Worm (Caenorhabditis elegans) whole organism, mixed stage, embryonic: Measurements from ENCODE around the gene F43G6.8.

Experiments
- ces-1 ChIP-seq: fragments of 150-350 bp; optimal IDR thresholded peaks from 2 replicates; lab custom pipeline; 2014; ENCODE audit warnings: missing biosample characterization, missing genetic modification reagents, missing genetic modification characterization
- nhr-12 ChIP-seq: fragments of 150-350 bp; optimal IDR thresholded peaks from 2 replicates; lab custom pipeline; 2014; ENCODE audit warnings: missing biosample characterization, missing genetic modification characterization
- nhr-2 ChIP-seq: fragments of 150-350 bp; optimal IDR thresholded peaks from 2 replicates; lab custom pipeline; 2014; ENCODE audit warnings: missing biosample characterization, missing genetic modification characterization
- unc-39 ChIP-seq: fragments of 150-350 bp; optimal IDR thresholded peaks from 2 replicates; lab custom pipeline; 2014; ENCODE audit warnings: missing biosample characterization, missing genetic modification characterization
- ztf-11 ChIP-seq: fragments of 150-350 bp; optimal IDR thresholded peaks from 2 replicates; lab custom pipeline; 2014; ENCODE audit warnings: missing biosample characterization, missing genetic modification characterization

DNA sequence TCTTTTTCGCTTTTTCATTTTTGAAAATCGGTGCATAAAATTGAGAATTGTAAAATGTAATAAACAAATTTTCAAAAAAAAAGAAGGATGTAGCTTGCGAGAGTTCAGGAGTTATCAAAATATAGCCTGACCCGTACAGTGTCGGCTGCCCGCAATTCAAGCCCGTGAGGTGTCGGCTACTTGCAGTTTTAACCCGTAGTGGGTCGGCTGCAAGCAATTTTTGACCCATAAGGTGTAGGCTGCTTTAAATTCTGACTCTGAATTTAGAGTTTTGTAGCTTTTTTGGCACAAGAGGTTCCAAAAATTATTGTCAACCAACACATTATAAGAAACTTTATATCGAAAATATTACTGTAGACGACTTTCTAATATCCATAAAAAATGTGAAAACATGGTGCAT lies 32.1 kb upstream of the F43G6.8 start:
- TF ChIP-seq nhr-12 (tag; lab: Kevin White, UChicago) (no peak), ces-1 (GFP tag; lab: Kevin White, UChicago) (no peak), nhr-2 (tag; lab: Kevin White, UChicago) (no peak), ztf-11 (tag; lab: Kevin White, UChicago) (no peak), unc-39 (tag; lab: Kevin White, UChicago) (no peak)
